Worm (Caenorhabditis elegans): ENCODE data around the gene gadr-4.
A peak's percentile ranks its signal among the peaks of the same experiment; 100 is the strongest.

gadr-4 gene

ce11 chrII:4062477-4062876, at the start of gene gadr-4:
gadr-4 (minus strand) TSS chrII:4062577.
- no peak for TF ChIP-seq ztf-29 (GFP tag; IDR thresholded peaks at IDR 0.05)
- no peak for TF ChIP-seq T22C8.4 (GFP tag; IDR thresholded peaks at IDR 0.05)
- TF ChIP-seq klf-2 (GFP tag; conservative IDR thresholded peaks at IDR 0.05), result no peak
- no peak for TF ChIP-seq ztf-23 (GFP tag; IDR thresholded peaks at IDR 0.05)
- no peak for TF ChIP-seq ref-1 (GFP tag; conservative IDR thresholded peaks at IDR 0.05)
- no peak for TF ChIP-seq cog-1 (tag; optimal IDR thresholded peaks at IDR 0.05)
- no peak for TF ChIP-seq tab-1 (GFP tag; IDR thresholded peaks at IDR 0.05)
- no peak for TF ChIP-seq flt-1 (GFP tag; IDR thresholded peaks at IDR 0.05)

DNA sequence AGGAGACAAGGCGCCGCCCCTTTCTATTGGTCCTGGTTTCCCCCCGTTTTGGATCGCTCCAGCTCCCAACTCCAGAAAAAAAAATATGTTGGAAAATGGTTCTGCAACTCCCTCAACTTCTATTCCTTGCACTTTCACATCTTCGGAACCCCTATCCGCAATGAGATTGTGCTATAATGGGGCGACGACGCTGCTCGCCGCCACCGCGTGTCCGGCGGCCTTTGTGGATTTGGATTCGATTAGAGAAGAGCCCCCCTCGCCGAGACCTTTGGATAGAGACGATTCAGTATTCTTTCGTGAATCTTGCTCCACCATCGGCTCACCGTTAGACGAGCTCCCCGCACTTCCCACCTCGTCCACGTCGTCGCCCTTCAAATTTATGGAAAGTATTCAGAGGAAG, 44.8 kb upstream of the gadr-4 start:
- no peak for TF ChIP-seq tab-1 (GFP tag; IDR thresholded peaks at IDR 0.05)
- 0 out of 2 replicates have a peak, but pooled peaks have one; percentile 36 for TF ChIP-seq klf-2 (GFP tag; conservative IDR thresholded peaks at IDR 0.05)

- no peak for TF ChIP-seq ztf-29 (GFP tag; IDR thresholded peaks at IDR 0.05)
- no peak for TF ChIP-seq tab-1 (GFP tag; IDR thresholded peaks at IDR 0.05)
- TF ChIP-seq med-1 (GFP tag; optimal IDR thresholded peaks at IDR 0.05; ENCODE audit: insufficient read depth), result no peak
- TF ChIP-seq cog-1 (tag; optimal IDR thresholded peaks at IDR 0.05), result no peak
- TF ChIP-seq T22C8.4 (GFP tag; IDR thresholded peaks at IDR 0.05), result no peak
- TF ChIP-seq klf-2 (GFP tag; conservative IDR thresholded peaks at IDR 0.05), result no peak
Measured at ce11 chrII:4102723-4103122, 40.3 kb upstream of the gadr-4 start.

DNA sequence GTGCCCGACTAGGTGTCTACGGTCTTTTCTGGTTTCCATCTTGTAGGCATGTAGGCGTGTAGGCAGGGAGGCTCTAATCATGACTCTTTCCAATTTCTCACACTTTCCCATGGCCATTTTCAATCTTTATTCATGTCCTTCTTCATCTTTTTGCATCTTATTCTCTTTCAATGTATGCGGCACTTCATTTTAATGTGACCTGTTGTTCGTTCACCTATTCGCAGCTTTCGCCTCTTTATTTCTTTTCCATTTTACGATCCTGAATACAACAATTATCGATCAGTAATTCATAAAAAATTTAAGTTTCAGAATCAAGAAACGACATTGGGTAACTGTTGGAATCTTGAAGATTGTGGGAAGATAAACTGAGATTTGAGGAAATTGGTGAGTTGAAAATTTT, 38.1 kb upstream of the gadr-4 start, which contains the start of gene rhgf-2:
rhgf-2 (plus strand) TSS at position 301 of the 400 bp plus-strand sequence.
- TF ChIP-seq tab-1 (GFP tag; IDR thresholded peaks at IDR 0.05) (no peak), cog-1 (tag; optimal IDR thresholded peaks at IDR 0.05) (no peak), ztf-23 (GFP tag; IDR thresholded peaks at IDR 0.05) (no peak), T22C8.4 (GFP tag; IDR thresholded peaks at IDR 0.05) (no peak), flt-1 (GFP tag; IDR thresholded peaks at IDR 0.05) (no peak), ztf-29 (GFP tag; IDR thresholded peaks at IDR 0.05) (no peak), ref-1 (GFP tag; conservative IDR thresholded peaks at IDR 0.05) (no peak), klf-2 (GFP tag; conservative IDR thresholded peaks at IDR 0.05) (no peak)

- TF ChIP-seq ref-1 (GFP tag; conservative IDR thresholded peaks at IDR 0.05) (no peak), klf-2 (GFP tag; conservative IDR thresholded peaks at IDR 0.05) (no peak), med-1 (GFP tag; optimal IDR thresholded peaks at IDR 0.05; ENCODE audit: insufficient read depth) (no peak), ztf-29 (GFP tag; IDR thresholded peaks at IDR 0.05) (no peak), tab-1 (GFP tag; IDR thresholded peaks at IDR 0.05) (no peak), T22C8.4 (GFP tag; IDR thresholded peaks at IDR 0.05) (no peak), ztf-23 (GFP tag; IDR thresholded peaks at IDR 0.05) (no peak), cog-1 (tag; optimal IDR thresholded peaks at IDR 0.05) (no peak), flt-1 (GFP tag; IDR thresholded peaks at IDR 0.05) (no peak)
Measured at ce11 chrII:4098759-4099158, 36.4 kb upstream of the gadr-4 start.

- TF ChIP-seq T22C8.4 (GFP tag; IDR thresholded peaks at IDR 0.05) (no peak), flt-1 (GFP tag; IDR thresholded peaks at IDR 0.05) (peak; percentile 20; the same call in 1 of the 2 replicates), tab-1 (GFP tag; IDR thresholded peaks at IDR 0.05) (no peak)
Measured at ce11 chrII:4094030-4094846, 31.9 kb upstream of the gadr-4 start.

DNA sequence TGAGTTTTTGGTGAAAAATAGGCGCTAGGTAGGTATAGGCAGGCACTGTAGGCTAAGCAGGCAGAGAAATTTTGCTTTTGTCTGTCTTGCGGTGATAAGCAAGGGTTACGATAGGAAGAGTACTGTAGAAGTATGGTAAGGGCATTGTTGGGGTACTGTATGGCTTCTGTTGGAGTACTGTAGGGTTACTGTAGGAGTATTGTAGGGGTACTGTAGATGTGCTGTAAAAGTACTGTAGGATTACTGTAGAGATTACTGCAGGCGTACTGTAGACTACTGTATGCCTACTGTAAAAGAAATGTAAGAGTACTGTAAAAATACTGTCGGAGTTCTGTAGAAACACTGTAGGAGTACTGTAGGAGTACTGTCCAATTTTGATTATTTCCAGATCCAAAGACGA, 30.1 kb upstream of the gadr-4 start:
- TF ChIP-seq med-1 (GFP tag; optimal IDR thresholded peaks at IDR 0.05; ENCODE audit: insufficient read depth) (no peak), ref-1 (GFP tag; conservative IDR thresholded peaks at IDR 0.05) (no peak), flt-1 (GFP tag; IDR thresholded peaks at IDR 0.05) (0 out of 2 replicates have a peak, but pooled peaks have one; percentile 40)

DNA sequence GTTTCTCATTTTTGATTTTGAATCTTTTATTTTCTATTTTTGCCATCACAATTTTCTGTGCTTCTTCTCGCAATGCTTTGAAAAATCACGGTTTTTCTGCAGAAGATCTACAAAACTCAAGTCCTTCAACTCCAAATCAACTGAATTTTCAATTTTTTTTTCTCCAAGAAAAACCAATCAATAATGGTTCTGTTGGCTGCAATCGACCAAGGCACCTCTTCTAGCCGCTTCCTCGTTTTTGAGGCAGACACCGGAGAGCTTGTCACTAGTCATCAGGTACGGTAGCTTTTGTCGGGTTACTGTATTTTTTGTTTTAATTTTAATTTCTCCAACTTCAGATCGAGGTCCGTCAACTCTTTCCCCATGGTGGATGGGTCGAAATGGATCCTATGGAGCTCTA, 29.5 kb upstream of the gadr-4 start, which contains the start of gene R11F4.1:
R11F4.1 (plus strand) TSS at position 103 of the 400 bp plus-strand sequence.
- TF ChIP-seq ztf-23 (GFP tag; IDR thresholded peaks at IDR 0.05), result no peak
- TF ChIP-seq cog-1 (tag; optimal IDR thresholded peaks at IDR 0.05), result no peak
- TF ChIP-seq T22C8.4 (GFP tag; IDR thresholded peaks at IDR 0.05), result no peak
- no peak for TF ChIP-seq klf-2 (GFP tag; conservative IDR thresholded peaks at IDR 0.05)
- no peak for TF ChIP-seq ref-1 (GFP tag; conservative IDR thresholded peaks at IDR 0.05)
- no peak for TF ChIP-seq flt-1 (GFP tag; IDR thresholded peaks at IDR 0.05)
- no peak for TF ChIP-seq ztf-29 (GFP tag; IDR thresholded peaks at IDR 0.05)
- TF ChIP-seq med-1 (GFP tag; optimal IDR thresholded peaks at IDR 0.05; ENCODE audit: insufficient read depth), result no peak
- no peak for TF ChIP-seq tab-1 (GFP tag; IDR thresholded peaks at IDR 0.05)

ce11 chrII:4090790-4091189, 28.4 kb upstream of the gadr-4 start:
- TF ChIP-seq tab-1 (GFP tag; IDR thresholded peaks at IDR 0.05) (no peak), klf-2 (GFP tag; conservative IDR thresholded peaks at IDR 0.05) (no peak), ztf-29 (GFP tag; IDR thresholded peaks at IDR 0.05) (no peak), T22C8.4 (GFP tag; IDR thresholded peaks at IDR 0.05) (no peak), cog-1 (tag; optimal IDR thresholded peaks at IDR 0.05) (no peak), flt-1 (GFP tag; IDR thresholded peaks at IDR 0.05) (no peak)

DNA sequence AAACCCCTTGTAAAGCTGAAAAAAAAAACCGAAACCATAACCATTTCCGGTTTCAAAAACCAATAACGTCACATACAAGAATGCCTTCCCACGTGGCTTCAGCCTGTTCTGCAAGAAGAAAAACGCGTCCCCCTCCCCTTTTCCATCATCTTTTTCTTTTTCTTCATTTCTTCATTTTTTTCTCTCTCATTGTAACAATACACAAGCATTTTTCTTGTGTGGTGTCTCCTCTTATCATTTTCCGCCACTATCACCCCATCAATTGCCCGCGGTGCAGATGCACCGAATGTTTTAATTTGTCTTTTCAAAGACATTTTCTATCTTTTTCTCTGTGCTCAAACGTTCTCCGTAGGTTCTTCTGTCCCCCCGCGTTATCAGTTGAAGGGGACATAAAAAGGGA, 26.8 kb upstream of the gadr-4 start:
- TF ChIP-seq flt-1 (GFP tag; IDR thresholded peaks at IDR 0.05) (no peak), ztf-23 (GFP tag; IDR thresholded peaks at IDR 0.05) (no peak)

DNA sequence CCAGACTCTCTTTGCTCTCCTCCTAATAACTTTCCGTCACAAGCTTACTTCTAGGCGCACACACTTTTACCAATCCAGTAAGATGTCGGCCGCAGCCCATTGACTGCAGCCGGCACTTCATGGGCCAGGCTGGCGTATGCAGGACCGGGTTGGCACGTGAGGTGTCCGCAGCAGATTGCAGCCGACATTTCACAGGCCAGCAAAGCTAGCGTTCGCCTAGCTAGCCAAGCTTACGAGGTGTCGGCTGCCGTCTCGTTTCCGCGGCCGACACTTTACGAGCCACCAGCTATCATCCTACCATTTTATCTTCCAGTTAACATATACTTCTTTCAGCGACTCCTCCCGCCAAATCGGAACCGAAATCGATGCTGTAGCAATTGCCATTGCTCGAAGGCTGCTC, 23.2 kb upstream of the gadr-4 start:
- TF ChIP-seq T22C8.4 (GFP tag; IDR thresholded peaks at IDR 0.05) (no peak), ztf-23 (GFP tag; IDR thresholded peaks at IDR 0.05) (no peak), ztf-29 (GFP tag; IDR thresholded peaks at IDR 0.05) (no peak)

Data from whole organism, midembryonic.